Worm (Caenorhabditis elegans) whole organism, young adult: ENCODE data around the gene Y39A3B.7.
A peak's percentile ranks its signal among the peaks of the same experiment; 100 is the strongest.

Experiments
- B0019.2 ChIP-seq: fragments of 200-800 bp; sonication (Bioruptor generic); conservative IDR thresholded peaks from 2 replicates; pipeline ENCODE4 v1.3.6; 2022; ENCODE audit warnings: missing genetic modification reagents, missing genetic modification characterization, missing compliant biosample characterization
- B0035.1 ChIP-seq: sonication (generic microtip); optimal IDR thresholded peaks from 2 replicates; lab custom pipeline; 2016; ENCODE audit warnings: missing genetic modification characterization, mild to moderate bottlenecking, missing compliant biosample characterization, missing genotype, missing genetic modification reagents
- B0261.1 ChIP-seq: sonication (generic microtip); optimal IDR thresholded peaks from 2 replicates; lab custom pipeline; 2016; ENCODE audit warnings: mild to moderate bottlenecking, missing genetic modification characterization, moderate library complexity, missing compliant biosample characterization
- F33H1.4 ChIP-seq: fragments of 200-800 bp; sonication (Bioruptor generic); IDR thresholded peaks from 2 replicates; pipeline ENCODE4 v1.3.6; 2022; ENCODE audit warnings: missing genetic modification reagents, missing genetic modification characterization, missing compliant biosample characterization
- F37B4.10 ChIP-seq: fragments of 200-800 bp; sonication (Bioruptor generic); IDR thresholded peaks from 2 replicates; pipeline ENCODE4 v1.3.6; 2022; ENCODE audit warnings: missing genetic modification characterization, missing compliant biosample characterization
- F39B2.1 ChIP-seq: fragments of 200-800 bp; sonication (Bioruptor generic); IDR thresholded peaks from 2 replicates; pipeline ENCODE4 v1.3.6; 2022; ENCODE audit warnings: missing genetic modification reagents, missing genetic modification characterization, missing compliant biosample characterization
- F57A8.1 ChIP-seq: fragments of 200-800 bp; sonication (Bioruptor generic); optimal IDR thresholded peaks from 2 replicates; lab custom pipeline; 2018; ENCODE audit warnings: mild to moderate bottlenecking, missing genetic modification characterization, moderate library complexity, missing compliant biosample characterization
- T26A5.8 ChIP-seq: sonication (generic microtip); optimal IDR thresholded peaks from 2 replicates; lab custom pipeline; 2016; ENCODE audit warnings: missing genetic modification characterization, missing compliant biosample characterization
- Y53F4B.3 ChIP-seq: fragments of 200-800 bp; sonication (Bioruptor generic); IDR thresholded peaks from 2 replicates; pipeline ENCODE4 v1.3.6; 2022; ENCODE audit warnings: missing genetic modification reagents, missing genetic modification characterization, missing compliant biosample characterization
- attf-3 ChIP-seq: fragments of 200-800 bp; sonication (Bioruptor generic); conservative IDR thresholded peaks from 2 replicates; pipeline ENCODE4 v1.3.6; 2022; ENCODE audit warnings: missing genetic modification reagents, missing genetic modification characterization, missing compliant biosample characterization
- bed-1 ChIP-seq: fragments of 200-800 bp; sonication (Bioruptor generic); IDR thresholded peaks from 2 replicates; pipeline ENCODE4 v1.3.6; 2022; ENCODE audit warnings: missing genetic modification reagents, missing genetic modification characterization, missing compliant biosample characterization
- ccch-3 ChIP-seq: fragments of 200-800 bp; sonication (Bioruptor generic); optimal IDR thresholded peaks from 2 replicates; lab custom pipeline; 2018; ENCODE audit warnings: mild to moderate bottlenecking, missing genetic modification characterization, missing compliant biosample characterization
- ceh-100 ChIP-seq: fragments of 200-800 bp; sonication (Bioruptor generic); IDR thresholded peaks from 2 replicates; pipeline ENCODE4 v1.3.6; 2022; ENCODE audit warnings: missing genetic modification reagents, missing genetic modification characterization, missing compliant biosample characterization
- ceh-91 ChIP-seq: fragments of 200-800 bp; sonication (Bioruptor generic); IDR thresholded peaks from 2 replicates; pipeline ENCODE4 v1.3.6; 2022; ENCODE audit warnings: missing genetic modification reagents, missing genetic modification characterization, missing compliant biosample characterization
- chd-7 ChIP-seq: sonication (generic microtip); optimal IDR thresholded peaks from 2 replicates; lab custom pipeline; 2016; ENCODE audit warnings: mild to moderate bottlenecking, missing genetic modification characterization, moderate library complexity, missing compliant biosample characterization
- efl-1 ChIP-seq: fragments of 150-350 bp; optimal IDR thresholded peaks from 2 replicates; lab custom pipeline; 2014; ENCODE audit warnings: missing biosample characterization, missing genetic modification reagents, missing genetic modification characterization
- egl-18 ChIP-seq: fragments of 200-800 bp; sonication (Bioruptor generic); IDR thresholded peaks from 2 replicates; pipeline ENCODE4 v1.3.6; 2022; ENCODE audit warnings: missing genetic modification reagents, missing genetic modification characterization, missing compliant biosample characterization
- egl-44 ChIP-seq: fragments of 200-800 bp; sonication (Bioruptor generic); IDR thresholded peaks from 2 replicates; pipeline ENCODE4 v1.3.6; 2022; ENCODE audit warnings: missing genetic modification reagents, missing genetic modification characterization, missing compliant biosample characterization
- egrh-3 ChIP-seq: fragments of 200-800 bp; sonication (Bioruptor generic); IDR thresholded peaks from 2 replicates; pipeline ENCODE4 v1.3.6; 2022; ENCODE audit warnings: missing genetic modification reagents, missing genetic modification characterization, missing compliant biosample characterization
- fkh-3 ChIP-seq: sonication (generic microtip); optimal IDR thresholded peaks from 2 replicates; lab custom pipeline; 2016; ENCODE audit warnings: mild to moderate bottlenecking, missing genetic modification characterization, missing compliant biosample characterization
- lin-35 ChIP-seq, 3 experiments: fragments of 150-350 bp in 2 of 3; sonication (generic microtip) in 1 of 3; optimal IDR thresholded peaks; 2 replicates each; lab custom pipeline; 2014 to 2018; ENCODE audit warnings: missing biosample characterization in 3 of 3, missing genetic modification characterization in 3 of 3, missing genetic modification reagents in 3 of 3
- lin-54 ChIP-seq: fragments of 200-800 bp; sonication (Bioruptor generic); optimal IDR thresholded peaks from 2 replicates; lab custom pipeline; 2018; ENCODE audit warnings: mild to moderate bottlenecking, missing genetic modification characterization, missing compliant biosample characterization
- lsy-27 ChIP-seq: sonication (generic microtip); optimal IDR thresholded peaks from 2 replicates; lab custom pipeline; 2017; ENCODE audit warnings: missing genetic modification characterization, mild to moderate bottlenecking, missing compliant biosample characterization, antibody characterized with exemption, missing genotype, borderline replicate concordance; ENCODE audit not compliant: insufficient read depth
- madf-3 ChIP-seq: fragments of 200-800 bp; sonication (Bioruptor generic); IDR thresholded peaks from 2 replicates; pipeline ENCODE4 v1.3.6; 2022; ENCODE audit warnings: missing genetic modification reagents, missing genetic modification characterization, missing compliant biosample characterization
- madf-8 ChIP-seq: fragments of 200-800 bp; sonication (Bioruptor generic); conservative IDR thresholded peaks from 2 replicates; pipeline ENCODE4 v1.3.6; 2022; ENCODE audit warnings: missing genetic modification reagents, missing genetic modification characterization, missing compliant biosample characterization
- mel-28 ChIP-seq: sonication (generic microtip); optimal IDR thresholded peaks from 2 replicates; lab custom pipeline; 2016; ENCODE audit warnings: borderline replicate concordance, mild to moderate bottlenecking, missing genetic modification characterization, missing compliant biosample characterization
- mxl-1 ChIP-seq: sonication (generic microtip); optimal IDR thresholded peaks from 2 replicates; lab custom pipeline; 2016; ENCODE audit warnings: missing genetic modification characterization, missing compliant biosample characterization
- nhr-27 ChIP-seq: fragments of 200-800 bp; sonication (Bioruptor generic); optimal IDR thresholded peaks from 2 replicates; lab custom pipeline; 2018; ENCODE audit warnings: mild to moderate bottlenecking, missing genetic modification characterization, moderate library complexity, missing compliant biosample characterization
- nhr-80 ChIP-seq: sonication (generic microtip); optimal IDR thresholded peaks from 2 replicates; lab custom pipeline; 2016; ENCODE audit warnings: missing genetic modification characterization, missing compliant biosample characterization
- nhr-90 ChIP-seq: sonication (generic microtip); optimal IDR thresholded peaks from 2 replicates; lab custom pipeline; 2016; ENCODE audit warnings: missing genotype, mild to moderate bottlenecking, missing genetic modification characterization, missing compliant biosample characterization
- repo-1 ChIP-seq: sonication (generic microtip); optimal IDR thresholded peaks from 2 replicates; lab custom pipeline; 2017; ENCODE audit warnings: mild to moderate bottlenecking, missing genetic modification characterization, missing compliant biosample characterization
- rpc-1 ChIP-seq, 2 experiments: fragments of 150-350 bp in 1 of 2; sonication (generic microtip) in 1 of 2; optimal IDR thresholded peaks; 2 replicates each; lab custom pipeline; 2014 to 2018; ENCODE audit warnings: missing biosample characterization in 1 of 2, missing genetic modification characterization in 1 of 2, missing genetic modification reagents in 1 of 2, missing genotype in 1 of 2
- sea-2 ChIP-seq: fragments of 200-800 bp; sonication (Bioruptor generic); IDR thresholded peaks from 2 replicates; pipeline ENCODE4 v1.3.6; 2022; ENCODE audit warnings: missing genetic modification characterization, missing compliant biosample characterization
- snpc-1.1 ChIP-seq: sonication (generic microtip); optimal IDR thresholded peaks from 2 replicates; lab custom pipeline; 2017; ENCODE audit warnings: missing genetic modification characterization, mild to moderate bottlenecking, missing compliant biosample characterization, antibody characterized with exemption, moderate library complexity, missing genotype, missing genetic modification reagents; ENCODE audit not compliant: insufficient read depth
- tbp1 ChIP-seq: fragments of 200-800 bp; sonication (Bioruptor generic); optimal IDR thresholded peaks from 2 replicates; lab custom pipeline; 2018; ENCODE audit warnings: mild to moderate bottlenecking, missing genetic modification characterization, missing compliant biosample characterization
- ztf-22 ChIP-seq: fragments of 200-800 bp; sonication (Bioruptor generic); optimal IDR thresholded peaks from 2 replicates; lab custom pipeline; 2018; ENCODE audit warnings: mild to moderate bottlenecking, missing genetic modification characterization, moderate library complexity, missing compliant biosample characterization
- ztf-25 ChIP-seq: fragments of 200-800 bp; sonication (Bioruptor generic); IDR thresholded peaks from 2 replicates; pipeline ENCODE4 v1.3.6; 2022; ENCODE audit warnings: missing genetic modification reagents, missing genetic modification characterization, missing compliant biosample characterization
- ztf-26 ChIP-seq: sonication (generic microtip); optimal IDR thresholded peaks from 2 replicates; lab custom pipeline; 2017; ENCODE audit warnings: missing genetic modification characterization, missing compliant biosample characterization
- ztf-28 ChIP-seq: fragments of 200-800 bp; sonication (Bioruptor generic); IDR thresholded peaks from 2 replicates; pipeline ENCODE4 v1.3.6; 2022; ENCODE audit warnings: missing genetic modification reagents, missing genetic modification characterization, missing compliant biosample characterization

Y39A3B.7 gene

ce11 chrIII:1997569-1997968, 12.8 kb upstream of the Y39A3B.7 start, which contains the start of gene lgc-42:
TSS of gene lgc-42 (plus strand) at chrIII:1997869.
- no peak for TF ChIP-seq sea-2 (GFP tag; lab: Robert Waterston, UW)
- TF ChIP-seq nhr-27, result no peak
- no peak for TF ChIP-seq egl-18 (GFP tag; lab: Robert Waterston, UW)
- TF ChIP-seq madf-8 (GFP tag; lab: Robert Waterston, UW), result no peak
- no peak for TF ChIP-seq F39B2.1 (GFP tag; lab: Robert Waterston, UW)
- no peak for TF ChIP-seq madf-3 (GFP tag; lab: Robert Waterston, UW)
- no peak for TF ChIP-seq B0035.1 (tag; lab: Kevin White, UChicago)
- TF ChIP-seq ztf-26 (tag; lab: Kevin White, UChicago), result no peak
- no peak for TF ChIP-seq F37B4.10
- TF ChIP-seq bed-1 (GFP tag; lab: Robert Waterston, UW), result no peak
- TF ChIP-seq F33H1.4 (GFP tag; lab: Robert Waterston, UW), result no peak
- no peak for TF ChIP-seq nhr-90 (tag; lab: Kevin White, UChicago)
- no peak for TF ChIP-seq mxl-1 (tag; lab: Kevin White, UChicago)
- no peak for TF ChIP-seq lin-54 (GFP tag; lab: Kevin White, UChicago)
- no peak for TF ChIP-seq lsy-27 (tag; lab: Kevin White, UChicago)
- no peak for TF ChIP-seq ztf-28
- no peak for TF ChIP-seq ceh-91 (GFP tag; lab: Robert Waterston, UW)

- TF ChIP-seq chd-7 (tag; lab: Kevin White, UChicago), result no peak
- TF ChIP-seq egrh-3 (GFP tag; lab: Robert Waterston, UW), result peak; percentile 55; the same call in 1 of the 2 replicates
Observed at ce11 chrIII:1989940-1990339, 5.2 kb upstream of the Y39A3B.7 start.

ce11 chrIII:1987693-1988092, 2.9 kb upstream of the Y39A3B.7 start, which contains the start of gene Y39A3B.8:
TSS of gene Y39A3B.8 (plus strand) at chrIII:1987993.
- TF ChIP-seq lin-35 (GFP tag; optimal IDR thresholded peaks at IDR 0.05; lab: Kevin White, UChicago), result no peak
- no peak for TF ChIP-seq snpc-1.1 (tag; lab: Kevin White, UChicago)

ce11 chrIII:1982597-1983244, 2.0 kb downstream of the Y39A3B.7 start, which contains the start of gene srd-66:
TSS of gene srd-66 (minus strand) at chrIII:1982647.
- TF ChIP-seq attf-3 (no peak), rpc-1 (optimal IDR thresholded peaks at IDR 0.05; lab: Kevin White, UChicago) (peak; percentile 5), rpc-1 (tag; optimal IDR thresholded peaks at IDR 0.05; lab: Kevin White, UChicago) (peak; percentile 58), tbp1 (GFP tag; lab: Kevin White, UChicago) (peak; percentile 78)

- TF ChIP-seq egl-44 (no peak), rpc-1 (optimal IDR thresholded peaks at IDR 0.05; lab: Kevin White, UChicago) (peak; percentile 36), rpc-1 (tag; optimal IDR thresholded peaks at IDR 0.05; lab: Kevin White, UChicago) (peak; percentile 72), ztf-25 (GFP tag; lab: Robert Waterston, UW) (0 out of 2 replicates have a peak, but pooled peaks have one; percentile 69), repo-1 (tag; lab: Kevin White, UChicago) (no peak), tbp1 (GFP tag; lab: Kevin White, UChicago) (peak; percentile 81), nhr-27 (no peak)
Observed at ce11 chrIII:1981467-1981866, 3.3 kb downstream of the Y39A3B.7 start.

ce11 chrIII:1977424-1977823, 7.3 kb downstream of the Y39A3B.7 start:
- TF ChIP-seq ztf-28 (no peak), ztf-22 (GFP tag; lab: Kevin White, UChicago) (no peak), Y53F4B.3 (GFP tag; lab: Robert Waterston, UW) (no peak), ceh-100 (GFP tag; lab: Robert Waterston, UW) (no peak), T26A5.8 (no peak), mel-28 (tag; lab: Kevin White, UChicago) (no peak), B0019.2 (GFP tag; lab: Robert Waterston, UW) (no peak), nhr-80 (tag; lab: Kevin White, UChicago) (no peak), fkh-3 (tag; lab: Kevin White, UChicago) (no peak), F57A8.1 (GFP tag; lab: Kevin White, UChicago) (no peak), B0261.1 (tag; lab: Kevin White, UChicago) (no peak), efl-1 (GFP tag; lab: Kevin White, UChicago) (no peak), ccch-3 (GFP tag; lab: Kevin White, UChicago) (no peak)
